Fruit fly (Drosophila melanogaster): ENCODE measurements around the gene GILT2.
A peak's percentile ranks its signal among the peaks of the same experiment; 100 is the strongest.

Gene GILT2

dm6 chr3R:23711195-23711594, 32.5 kb downstream of the GILT2 start, which contains the start of gene CG10300 (continued):
- TF ChIP-seq grn (GFP tag; optimal IDR thresholded peaks at IDR 0.05) (peak; percentile 74), Med (GFP tag) (peak; percentile 39), sug (tag; optimal IDR thresholded peaks at IDR 0.05) (peak; percentile 52), lab (GFP tag; optimal IDR thresholded peaks at IDR 0.05) (peak; percentile 65), GATAe (GFP tag; conservative IDR thresholded peaks at IDR 0.05) (peak; percentile 74)

- no peak for TF ChIP-seq crol (GFP tag; IDR thresholded peaks at IDR 0.05)
- TF ChIP-seq Med (GFP tag): no peak
- peak; percentile 26 for TF ChIP-seq cato (GFP tag; optimal IDR thresholded peaks at IDR 0.05; ENCODE audit: borderline replicate concordance)
- peak; percentile 84 for TF ChIP-seq Sox102F (GFP tag; optimal IDR thresholded peaks at IDR 0.05)
- peak; percentile 55; the same call in 1 of the 2 replicates for TF ChIP-seq sens-2 (GFP tag; IDR thresholded peaks at IDR 0.05)
- peak; percentile 39 for TF ChIP-seq Vsx1 (GFP tag; optimal IDR thresholded peaks at IDR 0.05)
- peak; percentile 29 for TF ChIP-seq jing (GFP tag; optimal IDR thresholded peaks at IDR 0.05)
- no peak for TF ChIP-seq hb (GFP tag; IDR thresholded peaks at IDR 0.05; ENCODE audit: partially characterized antibody)
- peak; percentile 57 for TF ChIP-seq CG12219 (GFP tag; optimal IDR thresholded peaks at IDR 0.05)
- no peak for TF ChIP-seq Gsc (GFP tag; IDR thresholded peaks at IDR 0.05)
- no peak for TF ChIP-seq CG6765 (GFP tag; optimal IDR thresholded peaks at IDR 0.05)
- TF ChIP-seq peb (GFP tag; IDR thresholded peaks at IDR 0.05): no peak
- TF ChIP-seq rib (GFP tag; IDR thresholded peaks at IDR 0.05): no peak
- peak; percentile 34; the same call in 1 of the 2 replicates for TF ChIP-seq CG5953 (GFP tag; IDR thresholded peaks at IDR 0.05)
- TF ChIP-seq CG32767 (GFP tag; IDR thresholded peaks at IDR 0.05): 0 out of 2 replicates have a peak, but pooled peaks have one; percentile 26
- TF ChIP-seq C15 (GFP tag; IDR thresholded peaks at IDR 0.05): no peak
- no peak for TF ChIP-seq ftz-f1 (GFP tag; optimal IDR thresholded peaks at IDR 0.05)
- TF ChIP-seq hkb (optimal IDR thresholded peaks at IDR 0.05): no peak
- peak; percentile 63 for TF ChIP-seq hkb (GFP tag; IDR thresholded peaks at IDR 0.05)
- no peak for TF ChIP-seq CG7745 (tag; optimal IDR thresholded peaks at IDR 0.05)
- TF ChIP-seq ranshi (GFP tag; IDR thresholded peaks at IDR 0.05): peak; percentile 50
- TF ChIP-seq toy (GFP tag; IDR thresholded peaks at IDR 0.05): no peak
- 0 out of 2 replicates have a peak, but pooled peaks have one; percentile 14 for TF ChIP-seq CG3847 (GFP tag; IDR thresholded peaks at IDR 0.05)
- TF ChIP-seq CG17186 (GFP tag; optimal IDR thresholded peaks at IDR 0.05): no peak
- peak; percentile 67 for TF ChIP-seq CG10979 (tag; optimal IDR thresholded peaks at IDR 0.05)
- TF ChIP-seq her (GFP tag; optimal IDR thresholded peaks at IDR 0.05): no peak
- peak; percentile 4 for TF ChIP-seq Deaf1 (tag; optimal IDR thresholded peaks at IDR 0.05)
- peak; percentile 56 for TF ChIP-seq CG10654 (GFP tag; optimal IDR thresholded peaks at IDR 0.05)
- peak; percentile 46 for TF ChIP-seq CG13775 (GFP tag; optimal IDR thresholded peaks at IDR 0.05)
- peak; percentile 56 for TF ChIP-seq esg (GFP tag; conservative IDR thresholded peaks at IDR 0.05)
- peak; percentile 55 for TF ChIP-seq CG10267 (tag; optimal IDR thresholded peaks at IDR 0.05)
- no peak for TF ChIP-seq MESR4 (GFP tag; optimal IDR thresholded peaks at IDR 0.05)
- peak; percentile 8 for TF ChIP-seq CG17802 (tag; optimal IDR thresholded peaks at IDR 0.05)
- TF ChIP-seq hth (optimal IDR thresholded peaks at IDR 0.05): no peak
- TF ChIP-seq unc-4 (GFP tag; IDR thresholded peaks at IDR 0.05; ENCODE audit: partially characterized antibody): no peak
- no peak for TF ChIP-seq zfh2 (GFP tag; optimal IDR thresholded peaks at IDR 0.05)
- no peak for TF ChIP-seq HLH4C (GFP tag; IDR thresholded peaks at IDR 0.05; ENCODE audit: partially characterized antibody)
- TF ChIP-seq Gug (GFP tag; IDR thresholded peaks at IDR 0.05): peak; percentile 34; the same call in 1 of the 4 replicates
- TF ChIP-seq sisA (GFP tag; IDR thresholded peaks at IDR 0.05): peak; percentile 62
- no peak for TF ChIP-seq CG1832 (GFP tag; optimal IDR thresholded peaks at IDR 0.05)
- peak; percentile 18 for TF ChIP-seq CG12744 (GFP tag; optimal IDR thresholded peaks at IDR 0.05)
- TF ChIP-seq Asciz (GFP tag; optimal IDR thresholded peaks at IDR 0.05): peak; percentile 29
- peak; percentile 26 for TF ChIP-seq CG3838 (GFP tag; optimal IDR thresholded peaks at IDR 0.05)
- no peak for TF ChIP-seq Dll (GFP tag; IDR thresholded peaks at IDR 0.05; ENCODE audit: partially characterized antibody)
- TF ChIP-seq CG12391 (tag; optimal IDR thresholded peaks at IDR 0.05): peak; percentile 75
- TF ChIP-seq tio (GFP tag; optimal IDR thresholded peaks at IDR 0.05): peak; percentile 52
Observed at dm6 chr3R:23713901-23714300, 35.2 kb downstream of the GILT2 start.
